Worm (Caenorhabditis elegans): ENCODE data around the gene C33F10.12.

The C33F10.12 gene

ce11 chrII:4791272-4791671 is 46.3 kb downstream of the C33F10.12 start, which contains the start of gene F26G1.1 (continued):
- TF ChIP-seq Y56A3A.18 (GFP tag; IDR thresholded peaks at IDR 0.05) (no peak), chd-7 (tag; optimal IDR thresholded peaks at IDR 0.05) (no peak), nfya-2 (GFP tag; IDR thresholded peaks at IDR 0.05) (no peak), let-607 (tag; optimal IDR thresholded peaks at IDR 0.05) (peak in 1 of 2 experiments; percentile 34)

DNA sequence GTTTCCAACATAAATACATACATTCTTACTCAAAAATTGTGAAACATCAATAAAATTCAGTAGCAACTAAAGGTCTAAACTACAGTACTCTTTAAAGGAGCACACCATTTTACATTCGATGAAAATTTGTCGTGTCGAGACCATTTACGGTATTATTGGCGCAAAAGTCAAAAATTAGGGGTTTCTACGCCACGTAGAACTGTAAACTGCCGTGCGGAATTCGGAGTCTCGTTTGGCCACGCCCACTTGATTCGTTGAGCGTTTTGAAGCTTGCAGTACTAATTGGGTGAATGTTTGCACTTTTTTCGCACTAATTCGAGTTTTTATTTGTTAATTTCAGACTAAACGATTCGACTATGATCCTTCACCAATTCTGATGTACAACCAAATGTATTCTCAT is 46.9 kb downstream of the C33F10.12 start:
- TF ChIP-seq C06A6.2 (GFP tag; conservative IDR thresholded peaks at IDR 0.05) (no peak), attf-3 (GFP tag; conservative IDR thresholded peaks at IDR 0.05) (peak; percentile 85)

DNA sequence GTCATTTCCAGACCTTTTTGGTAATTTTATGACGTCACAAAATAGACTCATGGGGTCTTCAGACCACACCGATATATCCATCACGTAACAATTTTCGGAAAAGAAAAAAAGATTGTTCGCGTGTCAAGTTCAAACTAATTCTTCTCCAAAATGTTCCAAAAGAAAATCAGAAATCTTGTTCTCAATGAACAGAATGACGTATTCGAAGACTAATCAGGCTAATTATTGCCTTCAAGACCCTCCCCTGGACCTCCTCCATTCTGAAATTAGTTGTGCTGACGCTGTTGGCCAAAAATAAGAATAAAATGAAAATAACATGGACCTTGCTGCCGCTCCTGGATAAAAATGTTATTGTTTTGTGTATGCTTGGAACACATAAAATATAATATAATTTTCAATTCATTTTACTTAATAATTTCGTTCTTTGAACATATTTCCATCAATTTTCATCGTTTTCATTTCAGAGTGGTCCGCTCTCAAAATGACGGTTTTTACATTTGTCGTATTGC is 47.7 kb downstream of the C33F10.12 start, which contains the start of gene F26G1.15:
Gene F26G1.15, plus strand, starts transcription at position 459 of the 509 bp plus-strand sequence.
- no peak for TF ChIP-seq hsf-1 (GFP tag; IDR thresholded peaks at IDR 0.05)
- TF ChIP-seq D2030.7 (GFP tag; IDR thresholded peaks at IDR 0.05): no peak
- no peak for TF ChIP-seq rec-8 (tag; optimal IDR thresholded peaks at IDR 0.05)
- TF ChIP-seq lin-35 (GFP tag; optimal IDR thresholded peaks at IDR 0.05): no peak
- no peak for TF ChIP-seq ztf-28 (GFP tag; IDR thresholded peaks at IDR 0.05)
- no peak for TF ChIP-seq dox-1 (GFP tag; IDR thresholded peaks at IDR 0.05)
- TF ChIP-seq lin-40 (tag; optimal IDR thresholded peaks at IDR 0.05): no peak
- TF ChIP-seq K12H6.12 (tag; optimal IDR thresholded peaks at IDR 0.05): no peak
- TF ChIP-seq die-1 (tag; optimal IDR thresholded peaks at IDR 0.05): no peak
- no peak for TF ChIP-seq egrh-3 (GFP tag; IDR thresholded peaks at IDR 0.05)
- TF ChIP-seq ceh-91 (GFP tag; IDR thresholded peaks at IDR 0.05): no peak
- TF ChIP-seq madf-8 (GFP tag; conservative IDR thresholded peaks at IDR 0.05): no peak
- no peak for TF ChIP-seq egl-44 (GFP tag; IDR thresholded peaks at IDR 0.05)
- no peak for TF ChIP-seq hmg-1.2 (GFP tag; IDR thresholded peaks at IDR 0.05)
- no peak for TF ChIP-seq lir-1 (GFP tag; conservative IDR thresholded peaks at IDR 0.05)
- TF ChIP-seq ztf-3 (GFP tag; optimal IDR thresholded peaks at IDR 0.05): no peak
- no peak for TF ChIP-seq bed-2 (GFP tag; IDR thresholded peaks at IDR 0.05)
